Fruit fly (Drosophila melanogaster): ENCODE results near the gene CG6470.

dm6 chrX:18533308-18533707, 18.6 kb upstream of the CG6470 start:
- TF ChIP-seq psq (optimal IDR thresholded peaks at IDR 0.05): no peak
- TF ChIP-seq Dll (optimal IDR thresholded peaks at IDR 0.05): no peak
- TF ChIP-seq CG8478 (optimal IDR thresholded peaks at IDR 0.05): no peak
- no peak for TF ChIP-seq usp (GFP tag; optimal IDR thresholded peaks at IDR 0.05)
